Worm (Caenorhabditis elegans) whole organism, L4/young adult: ENCODE results near the gene hrg-7.
A peak's percentile ranks its signal among the peaks of the same experiment; 100 is the strongest.

ENCODE experiments used
- W03F9.2 ChIP-seq: fragments of 150-350 bp; optimal IDR thresholded peaks from 2 replicates; lab custom pipeline; 2014; ENCODE audit warnings: missing biosample characterization, missing genetic modification characterization
- dao-5 ChIP-seq: sonication (generic microtip); optimal IDR thresholded peaks from 2 replicates; lab custom pipeline; 2016; ENCODE audit warnings: missing genotype, missing genetic modification characterization, moderate library complexity, missing compliant biosample characterization
- him-1 ChIP-seq: sonication (generic microtip); optimal IDR thresholded peaks from 2 replicates; lab custom pipeline; 2016; ENCODE audit warnings: missing genotype, missing genetic modification reagents, missing genetic modification characterization, missing compliant biosample characterization

The hrg-7 gene

DNA sequence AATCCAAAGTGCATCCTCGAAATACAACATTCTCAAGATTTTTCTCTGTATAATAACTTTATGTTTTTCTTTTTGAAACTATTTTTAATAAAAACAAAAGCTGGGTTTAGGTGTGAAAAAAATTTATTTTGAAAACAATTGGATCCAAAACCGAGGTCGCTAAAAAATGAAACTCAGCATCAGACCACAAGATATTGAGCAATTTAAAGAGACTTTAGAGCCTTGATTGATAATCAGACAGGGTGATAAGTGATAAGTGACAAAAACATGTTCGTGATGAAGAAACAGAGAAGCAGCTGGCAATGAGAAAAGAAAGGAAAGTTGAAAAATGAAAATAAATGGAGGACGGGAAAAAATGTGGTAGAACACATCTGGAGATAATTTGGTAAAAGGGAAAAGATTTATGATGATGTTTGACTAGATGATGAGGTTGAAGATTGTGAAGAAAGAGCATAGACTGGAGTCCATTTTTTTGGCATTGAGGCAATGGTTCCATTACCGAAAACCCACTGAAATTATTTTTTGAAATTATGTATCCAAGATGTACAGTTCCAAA, 9.7 kb downstream of the hrg-7 start, which contains the start of gene C15C8.6:
C15C8.6 (minus strand) TSS at position 51 of the 556 bp plus-strand sequence.
- TF ChIP-seq him-1 (tag; lab: Kevin White, UChicago) (no peak), dao-5 (tag; lab: Kevin White, UChicago) (no peak), W03F9.2 (tag; lab: Kevin White, UChicago) (no peak)

DNA sequence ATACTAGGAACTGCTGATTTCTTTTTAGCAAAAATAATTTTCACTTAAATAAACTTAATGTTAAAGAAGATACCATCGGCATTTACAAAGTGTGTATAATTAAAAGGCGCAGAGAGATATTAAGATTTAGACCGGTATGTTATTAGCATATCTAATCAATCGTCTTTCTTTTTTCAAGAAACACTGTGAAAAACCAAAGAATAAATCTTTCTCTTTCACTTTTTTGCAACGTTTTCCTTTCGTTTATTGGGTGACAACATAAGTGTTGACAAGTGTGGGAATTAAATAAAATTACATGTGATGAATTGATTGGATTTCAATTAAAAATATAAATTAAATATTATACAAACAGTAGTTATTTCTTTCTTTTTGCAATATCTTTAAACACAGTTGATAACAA, 10.6 kb downstream of the hrg-7 start, which contains the start of gene C15C8.8:
C15C8.8 (minus strand) TSS at position 101 of the 400 bp plus-strand sequence.
- TF ChIP-seq him-1 (tag; lab: Kevin White, UChicago) (no peak), dao-5 (tag; lab: Kevin White, UChicago) (no peak), W03F9.2 (tag; lab: Kevin White, UChicago) (no peak)

DNA sequence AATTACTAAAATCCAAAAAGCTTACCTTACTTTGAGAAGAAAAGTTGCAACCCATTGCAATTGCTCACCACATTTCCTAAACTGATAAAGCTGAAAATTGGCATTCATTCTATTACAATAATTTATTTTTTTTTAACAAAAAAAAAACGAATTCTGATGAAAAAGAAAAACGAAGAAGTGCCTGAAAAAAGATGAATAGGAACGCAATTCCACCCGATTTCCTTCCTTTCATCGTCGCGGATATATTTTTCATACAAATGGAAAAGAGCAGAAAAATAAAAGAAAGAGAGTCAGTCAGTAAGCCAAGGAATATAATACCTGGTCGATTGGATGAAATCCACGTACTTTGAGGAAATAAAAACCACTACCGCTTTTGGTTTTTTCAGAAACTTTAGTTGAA, 13.0 kb downstream of the hrg-7 start, which contains the start of gene gpa-13:
gpa-13 (minus strand) TSS at position 101 of the 400 bp plus-strand sequence.
- no peak for TF ChIP-seq W03F9.2 (tag; lab: Kevin White, UChicago)
- TF ChIP-seq dao-5 (tag; lab: Kevin White, UChicago) = no peak
- no peak for TF ChIP-seq him-1 (tag; lab: Kevin White, UChicago)

DNA sequence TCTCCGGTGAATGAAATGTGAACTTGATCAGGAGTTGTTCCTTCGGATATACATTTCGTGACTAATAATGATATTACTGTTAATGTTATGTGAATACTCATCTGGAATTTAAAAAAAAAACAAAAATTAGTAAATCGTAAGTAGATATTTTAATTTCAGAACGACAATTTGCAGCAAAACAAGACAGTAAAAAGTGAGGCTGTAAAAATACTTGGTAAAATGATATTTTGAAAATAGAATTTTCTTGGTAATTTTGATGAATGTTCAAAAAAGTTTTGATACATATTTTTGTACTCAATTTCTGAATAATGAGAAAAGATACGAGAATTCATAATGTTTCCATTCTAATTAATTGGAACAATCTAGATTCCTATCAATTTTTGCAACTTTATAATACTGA, 17.8 kb downstream of the hrg-7 start, which contains the start of gene papl-1:
papl-1 (minus strand) TSS at position 101 of the 400 bp plus-strand sequence.
- TF ChIP-seq dao-5 (tag; lab: Kevin White, UChicago) (no peak), W03F9.2 (tag; lab: Kevin White, UChicago) (no peak), him-1 (tag; lab: Kevin White, UChicago) (no peak)

DNA sequence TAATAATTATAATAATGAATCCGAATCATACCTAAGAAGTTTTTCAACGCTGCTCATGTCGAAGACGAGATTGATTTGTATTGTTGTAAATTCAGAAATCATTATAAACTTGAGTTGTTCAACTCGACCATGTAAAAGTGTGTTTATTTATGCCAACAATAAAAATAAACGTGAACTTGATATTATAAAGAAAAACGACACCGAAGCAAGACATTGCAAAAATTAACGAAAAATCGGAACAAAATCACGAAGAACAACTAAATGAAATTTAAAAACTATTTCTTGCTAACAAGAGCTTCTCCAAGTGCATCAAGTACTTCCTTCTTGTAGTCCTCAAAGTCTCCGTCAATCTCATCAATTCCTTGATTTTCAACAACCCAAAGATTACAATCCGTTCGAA, 19.1 kb downstream of the hrg-7 start, which contains the start of gene F18E2.15:
F18E2.15 (minus strand) TSS at position 101 of the 400 bp plus-strand sequence.
- TF ChIP-seq him-1 (tag; lab: Kevin White, UChicago) (no peak), W03F9.2 (tag; lab: Kevin White, UChicago) (no peak)

DNA sequence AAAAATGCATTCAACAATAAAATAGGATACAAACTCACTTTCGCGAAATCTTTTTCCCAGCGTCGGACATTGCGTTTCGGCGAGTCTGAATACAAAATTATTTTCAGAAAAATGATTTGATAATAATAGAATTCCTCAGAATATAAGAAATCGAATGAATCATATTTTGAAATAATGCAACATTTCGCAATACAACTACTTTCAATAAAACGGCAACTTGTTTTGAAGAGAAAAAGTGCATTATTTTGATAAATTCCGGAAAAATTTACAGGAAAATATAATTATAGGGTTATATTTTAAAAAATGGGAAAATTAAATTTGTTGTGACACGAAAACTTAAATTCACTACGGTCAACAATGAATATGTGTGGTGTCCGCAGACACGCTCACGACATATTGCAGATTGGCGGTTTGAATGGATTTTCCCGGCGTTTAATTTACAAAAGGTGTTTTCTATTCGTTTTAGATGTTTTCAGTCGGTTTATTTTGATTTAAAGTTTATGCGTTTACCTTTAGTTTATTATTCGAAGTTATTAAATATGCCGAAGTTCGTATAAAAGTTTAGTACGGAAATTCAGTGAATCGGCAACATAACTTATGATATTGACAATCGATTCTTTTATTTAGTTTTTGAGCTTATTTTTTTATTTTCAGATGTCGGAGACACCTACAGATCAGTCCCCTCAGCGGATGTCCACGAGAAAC, 21.6 kb downstream of the hrg-7 start, which contains the start of the genes abcf-1 and scc-3:
abcf-1 (minus strand) TSS at position 85 of the 705 bp plus-strand sequence.
scc-3 (plus strand) TSS at position 655 of the 705 bp plus-strand sequence.
- no peak for TF ChIP-seq dao-5 (tag; lab: Kevin White, UChicago)
- TF ChIP-seq W03F9.2 (tag; lab: Kevin White, UChicago) = peak; percentile 11
- no peak for TF ChIP-seq him-1 (tag; lab: Kevin White, UChicago)

DNA sequence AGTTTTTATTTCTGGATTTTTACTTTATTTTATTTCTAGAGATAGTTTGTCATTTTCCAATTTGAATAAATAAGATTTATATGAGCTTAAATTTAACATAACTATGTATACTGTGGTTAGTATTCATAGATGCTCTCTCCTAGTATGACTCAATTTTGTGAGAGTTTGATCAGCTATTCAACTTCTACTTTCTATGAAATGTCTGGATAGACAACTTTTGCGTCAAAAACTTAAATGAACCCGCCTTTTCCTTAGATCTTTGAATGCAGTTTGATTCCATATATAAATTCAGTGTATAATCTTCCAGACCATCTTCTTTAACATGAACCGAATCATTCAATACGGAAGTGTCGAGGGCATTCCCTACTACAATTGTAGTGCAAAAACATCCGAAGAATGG, 27.1 kb downstream of the hrg-7 start, which contains the start of gene srt-43:
srt-43 (plus strand) TSS at position 301 of the 400 bp plus-strand sequence.
- TF ChIP-seq him-1 (tag; lab: Kevin White, UChicago) (no peak), dao-5 (tag; lab: Kevin White, UChicago) (no peak), W03F9.2 (tag; lab: Kevin White, UChicago) (no peak)

DNA sequence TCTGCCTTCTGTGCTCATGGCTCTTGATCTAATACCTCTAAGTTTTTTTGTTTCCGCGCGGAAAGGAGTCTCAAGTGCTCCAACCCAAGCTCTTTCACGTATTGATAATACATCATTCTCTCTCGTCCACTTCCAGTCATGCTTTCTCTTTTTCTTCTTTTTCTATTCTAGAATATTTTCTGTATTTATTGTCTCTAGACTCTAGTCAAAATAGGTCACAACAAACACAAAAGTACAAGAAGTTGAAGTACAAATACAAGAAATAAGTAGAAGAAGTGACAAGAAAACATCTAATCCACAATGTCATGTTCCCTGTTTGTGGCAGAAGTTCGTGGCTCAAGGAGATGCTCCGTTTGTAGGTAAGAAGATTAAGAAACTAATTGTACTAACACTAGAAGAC, 31.4 kb downstream of the hrg-7 start, which contains the start of gene ZC455.1:
ZC455.1 (plus strand) TSS at position 301 of the 400 bp plus-strand sequence.
- TF ChIP-seq dao-5 (tag; lab: Kevin White, UChicago) (no peak), him-1 (tag; lab: Kevin White, UChicago) (no peak), W03F9.2 (tag; lab: Kevin White, UChicago) (no peak)

DNA sequence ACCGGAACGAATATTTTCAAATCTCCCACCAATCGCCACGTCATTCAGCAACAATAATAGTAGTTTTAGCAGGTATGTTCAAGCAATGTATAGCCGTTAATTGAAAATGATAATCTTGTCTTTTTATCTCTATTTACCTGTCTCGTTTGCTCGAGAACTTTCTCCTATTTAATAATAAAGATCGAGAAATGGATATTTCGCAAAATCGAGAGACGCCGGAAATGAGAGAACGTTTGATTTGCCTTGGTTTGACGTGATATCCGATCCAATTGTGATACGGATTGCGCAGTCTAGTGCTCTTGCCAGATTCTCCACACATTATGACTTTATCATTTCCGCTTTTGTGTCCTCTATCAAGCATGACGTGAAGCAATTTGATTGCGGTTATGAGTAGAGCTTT, 32.0 kb downstream of the hrg-7 start:
- TF ChIP-seq W03F9.2 (tag; lab: Kevin White, UChicago) (no peak), dao-5 (tag; lab: Kevin White, UChicago) (no peak), him-1 (tag; lab: Kevin White, UChicago) (no peak)

DNA sequence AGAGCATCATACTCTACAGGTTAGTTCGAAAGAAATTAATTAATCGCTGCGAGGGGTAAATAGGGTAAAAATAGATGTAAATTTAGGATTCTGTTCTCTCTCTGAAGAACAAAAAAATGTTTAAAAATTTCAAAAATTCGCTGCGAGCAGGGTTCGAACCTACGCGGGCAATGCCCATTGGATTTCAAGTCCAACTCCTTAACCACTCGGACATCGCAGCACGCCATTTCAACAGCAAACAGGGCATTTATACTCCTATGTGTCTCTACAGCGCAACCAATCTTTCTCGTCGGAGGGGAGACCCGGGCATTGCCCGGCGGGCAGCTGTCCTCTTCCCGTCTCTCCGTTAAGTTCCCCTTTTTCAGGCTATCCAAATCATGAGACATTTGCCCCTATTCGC, 38.4 kb downstream of the hrg-7 start:
- TF ChIP-seq dao-5 (tag; lab: Kevin White, UChicago) = peak; percentile 61
- TF ChIP-seq W03F9.2 (tag; lab: Kevin White, UChicago) = no peak
- TF ChIP-seq him-1 (tag; lab: Kevin White, UChicago) = peak; percentile 29

DNA sequence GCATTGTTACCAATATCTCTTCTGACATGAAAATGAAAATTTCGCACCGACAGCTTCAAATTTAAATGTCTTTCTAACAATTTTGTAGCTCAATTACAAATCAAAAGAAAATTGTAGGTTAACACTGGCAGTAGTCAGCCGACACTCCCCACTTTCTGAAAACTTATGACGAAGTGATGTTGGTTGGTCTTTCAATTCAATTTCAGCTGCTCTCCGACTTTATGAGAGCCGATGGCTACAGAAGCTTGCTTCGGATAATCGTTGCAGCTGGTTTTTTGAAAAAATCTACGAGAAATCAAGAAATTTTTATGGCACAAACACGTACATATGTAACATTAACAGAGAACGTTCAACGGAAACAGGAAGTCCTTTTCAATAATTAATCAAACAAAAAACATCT, 43.0 kb downstream of the hrg-7 start, which contains the start of gene sre-20:
sre-20 (minus strand) TSS at position 101 of the 400 bp plus-strand sequence.
- TF ChIP-seq dao-5 (tag; lab: Kevin White, UChicago) (no peak), him-1 (tag; lab: Kevin White, UChicago) (no peak), W03F9.2 (tag; lab: Kevin White, UChicago) (no peak)

DNA sequence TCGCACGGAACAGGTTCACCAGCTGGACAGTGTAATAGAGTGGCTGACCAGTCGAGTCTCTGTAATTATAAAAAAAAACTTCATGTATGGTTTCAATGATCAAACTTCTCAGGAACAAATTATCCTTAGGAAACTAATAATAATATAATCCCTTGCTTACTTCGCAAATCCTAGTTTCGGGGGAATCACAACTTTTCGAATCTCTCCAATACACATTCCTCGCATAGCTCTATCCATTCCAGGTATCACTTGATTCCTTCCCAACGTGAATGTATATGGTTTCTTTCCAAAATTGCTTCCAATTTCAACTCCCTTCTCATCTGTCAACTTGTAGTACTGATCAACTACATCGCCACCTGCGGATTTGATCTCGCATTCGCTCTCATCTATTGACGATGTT, 44.5 kb downstream of the hrg-7 start:
- TF ChIP-seq him-1 (tag; lab: Kevin White, UChicago) (no peak), dao-5 (tag; lab: Kevin White, UChicago) (no peak), W03F9.2 (tag; lab: Kevin White, UChicago) (no peak)

DNA sequence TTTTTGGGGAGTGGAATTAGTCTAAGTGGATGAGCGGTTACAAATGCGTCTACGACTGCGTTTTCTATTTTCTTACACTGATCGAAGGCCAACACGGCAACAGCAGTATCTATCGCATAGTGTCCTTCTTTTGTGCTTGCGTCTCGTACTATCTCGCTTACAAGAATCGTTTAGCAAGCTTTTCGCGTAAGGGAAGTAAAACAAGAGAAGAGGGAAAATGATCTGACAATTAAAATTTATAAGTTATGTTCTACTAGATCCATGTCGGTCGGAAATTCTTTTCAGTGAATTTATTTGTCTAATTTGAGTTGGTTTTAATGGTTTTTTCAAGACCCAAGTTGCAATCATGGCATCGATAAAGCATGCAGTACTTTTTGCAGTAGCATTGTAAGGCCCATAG, 45.2 kb downstream of the hrg-7 start, which contains the start of gene fkb-4:
fkb-4 (minus strand) TSS at position 101 of the 400 bp plus-strand sequence.
- TF ChIP-seq dao-5 (tag; lab: Kevin White, UChicago) = no peak
- TF ChIP-seq him-1 (tag; lab: Kevin White, UChicago) = no peak
- no peak for TF ChIP-seq W03F9.2 (tag; lab: Kevin White, UChicago)
